Worm (Caenorhabditis elegans) whole organism, young adult: ENCODE measurements around the gene ntl-9.

ENCODE experiments used
- B0035.1 ChIP-seq: sonication (generic microtip); optimal IDR thresholded peaks from 2 replicates; lab custom pipeline; 2016; ENCODE audit warnings: missing genetic modification characterization, mild to moderate bottlenecking, missing compliant biosample characterization, missing genotype, missing genetic modification reagents
- F23B12.7 ChIP-seq: sonication (generic microtip); optimal IDR thresholded peaks from 2 replicates; lab custom pipeline; 2017; ENCODE audit warnings: missing genetic modification characterization, mild to moderate bottlenecking, missing compliant biosample characterization, antibody characterized with exemption, moderate library complexity; ENCODE audit not compliant: insufficient read depth
- F33H1.4 ChIP-seq: fragments of 200-800 bp; sonication (Bioruptor generic); IDR thresholded peaks from 2 replicates; pipeline ENCODE4 v1.3.6; 2022; ENCODE audit warnings: missing genetic modification reagents, missing genetic modification characterization, missing compliant biosample characterization
- F57A8.1 ChIP-seq: fragments of 200-800 bp; sonication (Bioruptor generic); optimal IDR thresholded peaks from 2 replicates; lab custom pipeline; 2018; ENCODE audit warnings: mild to moderate bottlenecking, missing genetic modification characterization, moderate library complexity, missing compliant biosample characterization
- T26A5.8 ChIP-seq: sonication (generic microtip); optimal IDR thresholded peaks from 2 replicates; lab custom pipeline; 2016; ENCODE audit warnings: missing genetic modification characterization, missing compliant biosample characterization
- Y67H2A.10 ChIP-seq: fragments of 200-800 bp; sonication (Bioruptor generic); conservative IDR thresholded peaks from 2 replicates; pipeline ENCODE4 v1.3.6; 2022; ENCODE audit warnings: missing genetic modification reagents, missing genetic modification characterization, missing compliant biosample characterization
- Y95B8A.8 ChIP-seq: fragments of 200-800 bp; sonication (Bioruptor generic); IDR thresholded peaks from 2 replicates; pipeline ENCODE4 v1.3.6; 2022; ENCODE audit warnings: missing genetic modification reagents, missing genetic modification characterization, missing compliant biosample characterization
- ama-1 ChIP-seq, 3 experiments: fragments of 150-350 bp in 1 of 3; sonication (generic microtip) in 2 of 3; optimal IDR thresholded peaks; 2 replicates each; lab custom pipeline; 2014 to 2018; ENCODE audit warnings: missing biosample characterization in 2 of 3, missing genetic modification characterization in 2 of 3, missing genetic modification reagents in 2 of 3
- cebp-2 ChIP-seq: fragments of 200-800 bp; sonication (Bioruptor generic); IDR thresholded peaks from 2 replicates; pipeline ENCODE4 v1.3.6; 2022; ENCODE audit warnings: missing genetic modification characterization, missing compliant biosample characterization
- ceh-40 ChIP-seq: fragments of 200-800 bp; sonication (Bioruptor generic); IDR thresholded peaks from 2 replicates; pipeline ENCODE4 v1.3.6; 2022; ENCODE audit warnings: missing genetic modification characterization, missing compliant biosample characterization
- ceh-79 ChIP-seq: sonication (generic microtip); optimal IDR thresholded peaks from 2 replicates; lab custom pipeline; 2017; ENCODE audit warnings: mild to moderate bottlenecking, missing genetic modification characterization, missing compliant biosample characterization
- ceh-91 ChIP-seq: fragments of 200-800 bp; sonication (Bioruptor generic); IDR thresholded peaks from 2 replicates; pipeline ENCODE4 v1.3.6; 2022; ENCODE audit warnings: missing genetic modification reagents, missing genetic modification characterization, missing compliant biosample characterization
- dox-1 ChIP-seq: fragments of 200-800 bp; sonication (Bioruptor generic); IDR thresholded peaks from 2 replicates; pipeline ENCODE4 v1.3.6; 2022; ENCODE audit warnings: missing genetic modification reagents, missing genetic modification characterization, missing compliant biosample characterization
- dpl-1 ChIP-seq: fragments of 150-350 bp; optimal IDR thresholded peaks from 2 replicates; lab custom pipeline; 2014; ENCODE audit warnings: missing biosample characterization, missing genetic modification reagents, missing genetic modification characterization
- efl-1 ChIP-seq: fragments of 150-350 bp; optimal IDR thresholded peaks from 2 replicates; lab custom pipeline; 2014; ENCODE audit warnings: missing biosample characterization, missing genetic modification reagents, missing genetic modification characterization
- egrh-3 ChIP-seq: fragments of 200-800 bp; sonication (Bioruptor generic); IDR thresholded peaks from 2 replicates; pipeline ENCODE4 v1.3.6; 2022; ENCODE audit warnings: missing genetic modification reagents, missing genetic modification characterization, missing compliant biosample characterization
- hmg-1.2 ChIP-seq: fragments of 200-800 bp; sonication (Bioruptor generic); IDR thresholded peaks from 2 replicates; pipeline ENCODE4 v1.3.6; 2022; ENCODE audit warnings: missing genetic modification reagents, missing genetic modification characterization, missing compliant biosample characterization
- hmg-20 ChIP-seq: fragments of 200-800 bp; sonication (Bioruptor generic); IDR thresholded peaks from 2 replicates; pipeline ENCODE4 v1.3.6; 2022; ENCODE audit warnings: missing genetic modification reagents, missing genetic modification characterization, missing compliant biosample characterization
- lin-54 ChIP-seq: fragments of 200-800 bp; sonication (Bioruptor generic); optimal IDR thresholded peaks from 2 replicates; lab custom pipeline; 2018; ENCODE audit warnings: mild to moderate bottlenecking, missing genetic modification characterization, missing compliant biosample characterization
- lsl-1 ChIP-seq: fragments of 200-800 bp; sonication (Bioruptor generic); optimal IDR thresholded peaks from 2 replicates; lab custom pipeline; 2018; ENCODE audit warnings: mild to moderate bottlenecking, missing genetic modification characterization, moderate library complexity, missing compliant biosample characterization
- madf-6 ChIP-seq: fragments of 200-800 bp; sonication (Bioruptor generic); IDR thresholded peaks from 2 replicates; pipeline ENCODE4 v1.3.6; 2022; ENCODE audit warnings: missing genetic modification reagents, missing genetic modification characterization, missing compliant biosample characterization
- madf-8 ChIP-seq: fragments of 200-800 bp; sonication (Bioruptor generic); conservative IDR thresholded peaks from 2 replicates; pipeline ENCODE4 v1.3.6; 2022; ENCODE audit warnings: missing genetic modification reagents, missing genetic modification characterization, missing compliant biosample characterization
- mel-28 ChIP-seq: sonication (generic microtip); optimal IDR thresholded peaks from 2 replicates; lab custom pipeline; 2016; ENCODE audit warnings: borderline replicate concordance, mild to moderate bottlenecking, missing genetic modification characterization, missing compliant biosample characterization
- mes-4 ChIP-seq: sonication (generic microtip); optimal IDR thresholded peaks from 2 replicates; lab custom pipeline; 2016; ENCODE audit warnings: missing genotype, missing genetic modification characterization, missing compliant biosample characterization
- nfya-2 ChIP-seq: fragments of 200-800 bp; sonication (Bioruptor generic); IDR thresholded peaks from 2 replicates; pipeline ENCODE4 v1.3.6; 2022; ENCODE audit warnings: missing genetic modification reagents, missing genetic modification characterization, missing compliant biosample characterization
- nhr-120 ChIP-seq: fragments of 200-800 bp; sonication (Bioruptor generic); IDR thresholded peaks from 2 replicates; pipeline ENCODE4 v1.3.6; 2022; ENCODE audit warnings: missing genetic modification characterization, missing compliant biosample characterization
- nhr-27 ChIP-seq: fragments of 200-800 bp; sonication (Bioruptor generic); optimal IDR thresholded peaks from 2 replicates; lab custom pipeline; 2018; ENCODE audit warnings: mild to moderate bottlenecking, missing genetic modification characterization, moderate library complexity, missing compliant biosample characterization
- pbrm-1 ChIP-seq: fragments of 200-800 bp; sonication (Bioruptor generic); IDR thresholded peaks from 2 replicates; pipeline ENCODE4 v1.3.6; 2022; ENCODE audit warnings: missing genetic modification reagents, missing genetic modification characterization, missing compliant biosample characterization
- rec-8 ChIP-seq, 2 experiments: sonication (generic microtip); optimal IDR thresholded peaks; 2 replicates each; lab custom pipeline; 2016; ENCODE audit warnings: mild to moderate bottlenecking in 2 of 2, missing genetic modification characterization in 2 of 2, missing genetic modification reagents in 2 of 2, missing genotype in 2 of 2, missing biosample characterization in 1 of 2, missing compliant biosample characterization in 1 of 2, moderate library complexity in 1 of 2
- sea-2 ChIP-seq: fragments of 200-800 bp; sonication (Bioruptor generic); IDR thresholded peaks from 2 replicates; pipeline ENCODE4 v1.3.6; 2022; ENCODE audit warnings: missing genetic modification characterization, missing compliant biosample characterization
- snpc-4 ChIP-seq, 5 experiments: fragments of 150-350 bp in 1 of 5; sonication (generic microtip) in 4 of 5; optimal IDR thresholded peaks; 2 replicates each; lab custom pipeline; 2014 to 2018; ENCODE audit warnings: missing genetic modification characterization in 5 of 5, missing biosample characterization in 3 of 5, antibody characterized with exemption in 2 of 5, mild to moderate bottlenecking in 2 of 5, missing compliant biosample characterization in 2 of 5, missing genotype in 2 of 5, moderate library complexity in 2 of 5, missing genetic modification reagents in 1 of 5
- sptf-2 ChIP-seq: fragments of 200-800 bp; sonication (Bioruptor generic); optimal IDR thresholded peaks from 2 replicates; lab custom pipeline; 2018; ENCODE audit warnings: mild to moderate bottlenecking, missing genetic modification characterization, missing compliant biosample characterization
- tbx-9 ChIP-seq: sonication (generic microtip); optimal IDR thresholded peaks from 2 replicates; lab custom pipeline; 2016; ENCODE audit warnings: borderline replicate concordance, missing genetic modification characterization, inconsistent platforms, missing compliant biosample characterization
- unc-62 ChIP-seq: fragments of 150-350 bp; optimal IDR thresholded peaks from 2 replicates; lab custom pipeline; 2014; ENCODE audit warnings: missing biosample characterization, missing genetic modification reagents, missing genetic modification characterization
- xnd-1 ChIP-seq: sonication (generic microtip); optimal IDR thresholded peaks from 2 replicates; lab custom pipeline; 2016; ENCODE audit warnings: missing genotype, missing genetic modification reagents, missing genetic modification characterization, missing compliant biosample characterization
- ztf-25 ChIP-seq: fragments of 200-800 bp; sonication (Bioruptor generic); IDR thresholded peaks from 2 replicates; pipeline ENCODE4 v1.3.6; 2022; ENCODE audit warnings: missing genetic modification reagents, missing genetic modification characterization, missing compliant biosample characterization
- ztf-26 ChIP-seq: sonication (generic microtip); optimal IDR thresholded peaks from 2 replicates; lab custom pipeline; 2017; ENCODE audit warnings: missing genetic modification characterization, missing compliant biosample characterization
- ztf-28 ChIP-seq: fragments of 200-800 bp; sonication (Bioruptor generic); IDR thresholded peaks from 2 replicates; pipeline ENCODE4 v1.3.6; 2022; ENCODE audit warnings: missing genetic modification reagents, missing genetic modification characterization, missing compliant biosample characterization

ntl-9 gene

ce11 chrIII:4984444-4985086 lies 40.3 kb downstream of the ntl-9 start, which contains the start of gene C27F2.7 (continued):
- TF ChIP-seq madf-8 (GFP tag; lab: Robert Waterston, UW) (peak; percentile 90), dox-1 (peak; percentile 84), pbrm-1 (GFP tag; lab: Robert Waterston, UW) (peak; percentile 58; the same call in 1 of the 2 replicates), nfya-2 (GFP tag; lab: Robert Waterston, UW) (peak; percentile 92), hmg-1.2 (peak; percentile 48), nhr-120 (GFP tag; lab: Robert Waterston, UW) (no peak), rec-8 (tag; optimal IDR thresholded peaks at IDR 0.05; lab: Kevin White, UChicago) (no peak), ztf-25 (GFP tag; lab: Robert Waterston, UW) (0 out of 2 replicates have a peak, but pooled peaks have one; percentile 38), Y67H2A.10 (no peak), xnd-1 (tag; lab: Kevin White, UChicago) (peak; percentile 80), mes-4 (tag; lab: Kevin White, UChicago) (no peak), ceh-91 (GFP tag; lab: Robert Waterston, UW) (peak; percentile 91), ztf-28 (GFP tag; lab: Robert Waterston, UW) (no peak), dpl-1 (GFP tag; lab: Kevin White, UChicago) (peak; percentile 47), sptf-2 (GFP tag; lab: Kevin White, UChicago) (no peak), hmg-20 (GFP tag; lab: Robert Waterston, UW) (no peak)

ce11 chrIII:4986790-4987259 lies 42.5 kb downstream of the ntl-9 start, which contains the start of the genes C27F2.10 and wdr-60:
C27F2.10 (minus strand) TSS chrIII:4986898.
wdr-60 (plus strand) TSS chrIII:4987209.
- TF ChIP-seq unc-62 (GFP tag; lab: Kevin White, UChicago) (no peak), ztf-26 (tag; lab: Kevin White, UChicago) (no peak), B0035.1 (tag; lab: Kevin White, UChicago) (no peak), Y95B8A.8 (GFP tag; lab: Robert Waterston, UW) (no peak), cebp-2 (GFP tag; lab: Robert Waterston, UW) (no peak), madf-6 (GFP tag; lab: Robert Waterston, UW) (peak; percentile 63), tbx-9 (tag; lab: Kevin White, UChicago) (no peak), ceh-40 (GFP tag; lab: Robert Waterston, UW) (no peak), F57A8.1 (GFP tag; lab: Kevin White, UChicago) (no peak), F23B12.7 (tag; lab: Kevin White, UChicago) (no peak), dpl-1 (GFP tag; lab: Kevin White, UChicago) (peak; percentile 58), egrh-3 (GFP tag; lab: Robert Waterston, UW) (no peak), nhr-27 (tag; lab: Kevin White, UChicago) (no peak), ceh-79 (no peak), F33H1.4 (GFP tag; lab: Robert Waterston, UW) (peak; percentile 37; the same call in 1 of the 2 replicates), ama-1 (optimal IDR thresholded peaks at IDR 0.05; lab: Kevin White, UChicago) (no peak), ama-1 (GFP tag; optimal IDR thresholded peaks at IDR 0.05; lab: Kevin White, UChicago) (no peak), efl-1 (GFP tag; lab: Kevin White, UChicago) (peak; percentile 63), T26A5.8 (tag; lab: Kevin White, UChicago) (no peak), sea-2 (GFP tag; lab: Robert Waterston, UW) (no peak), madf-8 (GFP tag; lab: Robert Waterston, UW) (0 out of 2 replicates have a peak, but pooled peaks have one; percentile 5), dox-1 (0 out of 2 replicates have a peak, but pooled peaks have one; percentile 21), lin-54 (peak; percentile 78), mel-28 (tag; lab: Kevin White, UChicago) (no peak), lsl-1 (GFP tag; lab: Kevin White, UChicago) (peak; percentile 17), snpc-4 (GFP tag; optimal IDR thresholded peaks at IDR 0.05; lab: Kevin White, UChicago) (no peak), snpc-4 (tag; optimal IDR thresholded peaks at IDR 0.05; lab: Kevin White, UChicago) (no peak)
